Worm (Caenorhabditis elegans) whole organism, mixed stage, embryonic: ENCODE measurements around the gene srd-46.

Experiments used
- blmp-1 ChIP-seq: fragments of 150-350 bp; optimal IDR thresholded peaks from 2 replicates; lab custom pipeline; 2014; ENCODE audit warnings: missing biosample characterization, missing genetic modification characterization
- lin-13 ChIP-seq: fragments of 150-350 bp; optimal IDR thresholded peaks from 2 replicates; lab custom pipeline; 2014; ENCODE audit warnings: missing biosample characterization, missing genetic modification characterization
- mep-1 ChIP-seq: fragments of 150-350 bp; optimal IDR thresholded peaks from 2 replicates; lab custom pipeline; 2017; ENCODE audit warnings: missing biosample characterization, missing genetic modification reagents, missing genetic modification characterization, inconsistent platforms
- mls-2 ChIP-seq: sonication (generic microtip); optimal IDR thresholded peaks from 2 replicates; lab custom pipeline; 2016; ENCODE audit warnings: mild to moderate bottlenecking, missing genetic modification characterization, moderate library complexity, missing compliant biosample characterization
- nhr-76 ChIP-seq: sonication (generic microtip); optimal IDR thresholded peaks from 2 replicates; lab custom pipeline; 2017; ENCODE audit warnings: missing biosample characterization, missing genetic modification characterization
- pha-4 ChIP-seq: fragments of 150-350 bp; optimal IDR thresholded peaks from 2 replicates; lab custom pipeline; 2018; ENCODE audit warnings: missing biosample characterization, missing genetic modification reagents, missing genetic modification characterization
- unc-39 ChIP-seq: fragments of 150-350 bp; optimal IDR thresholded peaks from 2 replicates; lab custom pipeline; 2014; ENCODE audit warnings: missing biosample characterization, missing genetic modification characterization

DNA sequence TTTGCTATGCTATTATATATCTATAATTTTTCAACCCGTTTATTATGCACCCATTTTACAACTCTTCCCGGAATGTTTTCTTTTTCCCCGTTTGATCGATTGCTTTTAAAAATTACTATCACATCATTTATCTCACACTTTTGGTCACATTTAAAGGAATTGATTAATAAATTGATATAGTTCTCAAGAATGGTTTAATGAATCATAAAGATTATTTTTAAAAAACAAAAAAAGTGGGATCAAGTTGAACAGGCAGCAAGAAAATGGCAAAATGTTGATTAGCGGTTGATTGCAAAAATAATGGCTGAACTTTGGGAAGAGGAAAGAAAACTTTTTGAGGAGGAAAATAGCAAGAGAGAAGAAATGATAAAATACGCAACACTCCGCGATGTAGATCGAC, 32.1 kb upstream of the srd-46 start, which contains the start of gene W06D11.5:
- TF ChIP-seq mep-1 (tag; lab: Kevin White, UChicago) (no peak), unc-39 (tag; lab: Kevin White, UChicago) (no peak), mls-2 (no peak), pha-4 (tag; lab: Kevin White, UChicago) (no peak), nhr-76 (tag; lab: Kevin White, UChicago) (no peak), lin-13 (no peak), blmp-1 (no peak)
